Worm (Caenorhabditis elegans): ENCODE results near the gene ncs-1.

DNA sequence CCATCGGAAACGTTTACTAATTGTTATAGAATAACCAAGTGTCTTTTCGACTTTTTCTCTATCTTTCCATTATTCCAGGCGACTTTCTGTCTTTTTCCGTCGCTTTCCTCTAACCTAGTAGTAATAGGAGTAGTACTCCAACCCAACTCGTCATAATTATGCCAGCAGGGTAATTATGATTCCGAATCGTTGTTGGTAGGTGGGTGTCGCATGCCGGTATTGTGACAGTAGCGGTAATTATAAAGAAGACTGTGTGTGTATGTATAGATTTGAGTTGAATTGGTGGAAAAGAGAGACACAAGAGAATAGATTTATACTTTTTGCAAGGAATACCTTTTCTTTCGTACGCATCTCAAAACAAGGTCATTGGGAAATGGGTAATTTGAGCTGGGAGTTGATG, 42.0 kb upstream of the ncs-1 start:
- TF ChIP-seq egl-27 (tag; optimal IDR thresholded peaks at IDR 0.05) = no peak
- TF ChIP-seq ztf-4 (tag; optimal IDR thresholded peaks at IDR 0.05) = no peak
- TF ChIP-seq elt-2 (tag; optimal IDR thresholded peaks at IDR 0.05) = no peak
- peak; percentile 29 for TF ChIP-seq blmp-1 (tag; optimal IDR thresholded peaks at IDR 0.05)
- TF ChIP-seq fos-1 (tag; optimal IDR thresholded peaks at IDR 0.05) = no peak
- no peak for TF ChIP-seq unc-130 (tag; optimal IDR thresholded peaks at IDR 0.05)
- no peak for TF ChIP-seq lin-15B (tag; optimal IDR thresholded peaks at IDR 0.05)
- no peak for TF ChIP-seq aly-2 (tag; optimal IDR thresholded peaks at IDR 0.05)
- TF ChIP-seq hpl-2 (GFP tag; optimal IDR thresholded peaks at IDR 0.05) = no peak
- no peak for TF ChIP-seq pqm-1 (tag; optimal IDR thresholded peaks at IDR 0.05)
